Worm (Caenorhabditis elegans) whole organism, young adult: Measurements from ENCODE around the gene srj-39.
A peak's percentile ranks its signal among the peaks of the same experiment; 100 is the strongest.

Experiments used
- B0261.1 ChIP-seq: sonication (generic microtip); optimal IDR thresholded peaks from 2 replicates; lab custom pipeline; 2016; ENCODE audit warnings: mild to moderate bottlenecking, missing genetic modification characterization, moderate library complexity, missing compliant biosample characterization
- B0336.3 ChIP-seq: fragments of 200-800 bp; sonication (Bioruptor generic); IDR thresholded peaks from 2 replicates; pipeline ENCODE4 v1.3.6; 2022; ENCODE audit warnings: missing genetic modification characterization, missing compliant biosample characterization
- C17E4.6 ChIP-seq: fragments of 200-800 bp; sonication (Bioruptor generic); IDR thresholded peaks from 2 replicates; pipeline ENCODE4 v1.3.6; 2022; ENCODE audit warnings: missing genetic modification reagents, missing genetic modification characterization, missing compliant biosample characterization
- D2030.7 ChIP-seq: fragments of 200-800 bp; sonication (Bioruptor generic); IDR thresholded peaks from 2 replicates; pipeline ENCODE4 v1.3.6; 2022; ENCODE audit warnings: missing genetic modification reagents, missing genetic modification characterization, missing compliant biosample characterization
- F10E7.11 ChIP-seq: sonication (generic microtip); optimal IDR thresholded peaks from 2 replicates; lab custom pipeline; 2017; ENCODE audit warnings: mild to moderate bottlenecking, missing genetic modification characterization, moderate library complexity, missing compliant biosample characterization
- F22D6.2 ChIP-seq: sonication (generic microtip); optimal IDR thresholded peaks from 2 replicates; lab custom pipeline; 2016; ENCODE audit warnings: mild to moderate bottlenecking, missing genetic modification characterization, missing compliant biosample characterization
- F37B4.10 ChIP-seq: fragments of 200-800 bp; sonication (Bioruptor generic); IDR thresholded peaks from 2 replicates; pipeline ENCODE4 v1.3.6; 2022; ENCODE audit warnings: missing genetic modification characterization, missing compliant biosample characterization
- F57A8.1 ChIP-seq: fragments of 200-800 bp; sonication (Bioruptor generic); optimal IDR thresholded peaks from 2 replicates; lab custom pipeline; 2018; ENCODE audit warnings: mild to moderate bottlenecking, missing genetic modification characterization, moderate library complexity, missing compliant biosample characterization
- F57C9.4 ChIP-seq: sonication (generic microtip); optimal IDR thresholded peaks from 2 replicates; lab custom pipeline; 2017; ENCODE audit warnings: mild to moderate bottlenecking, missing genetic modification characterization, missing compliant biosample characterization
- K12H6.12 ChIP-seq: fragments of 200-800 bp; sonication (Bioruptor generic); optimal IDR thresholded peaks from 2 replicates; lab custom pipeline; 2018; ENCODE audit warnings: mild to moderate bottlenecking, missing genetic modification characterization, missing compliant biosample characterization
- T07F8.4 ChIP-seq: sonication (generic microtip); optimal IDR thresholded peaks from 2 replicates; lab custom pipeline; 2016; ENCODE audit warnings: mild to moderate bottlenecking, missing genetic modification characterization, moderate library complexity, missing compliant biosample characterization
- Y56A3A.18 ChIP-seq: fragments of 200-800 bp; sonication (Bioruptor generic); IDR thresholded peaks from 2 replicates; pipeline ENCODE4 v1.3.6; 2022; ENCODE audit warnings: missing genetic modification reagents, missing genetic modification characterization, missing compliant biosample characterization
- attf-6 ChIP-seq: fragments of 200-800 bp; sonication (Bioruptor generic); IDR thresholded peaks from 2 replicates; pipeline ENCODE4 v1.3.6; 2022; ENCODE audit warnings: missing genetic modification reagents, missing genetic modification characterization, missing compliant biosample characterization
- bed-2 ChIP-seq: fragments of 200-800 bp; sonication (Bioruptor generic); IDR thresholded peaks from 2 replicates; pipeline ENCODE4 v1.3.6; 2022; ENCODE audit warnings: missing genetic modification reagents, missing genetic modification characterization, missing compliant biosample characterization
- cebp-1 ChIP-seq, 2 experiments: fragments of 200-800 bp in 1 of 2; sonication (Bioruptor generic) in 1 of 2; sonication (generic microtip) in 1 of 2; IDR thresholded peaks in 1 of 2; optimal IDR thresholded peaks in 1 of 2; 2 replicates each; pipeline versions ENCODE4 v1.3.6 to Lab custom; 2017 to 2022; ENCODE audit warnings: missing compliant biosample characterization in 2 of 2, missing genetic modification characterization in 2 of 2, mild to moderate bottlenecking in 1 of 2, missing genetic modification reagents in 1 of 2, moderate library complexity in 1 of 2
- ceh-100 ChIP-seq: fragments of 200-800 bp; sonication (Bioruptor generic); IDR thresholded peaks from 2 replicates; pipeline ENCODE4 v1.3.6; 2022; ENCODE audit warnings: missing genetic modification reagents, missing genetic modification characterization, missing compliant biosample characterization
- ceh-91 ChIP-seq: fragments of 200-800 bp; sonication (Bioruptor generic); IDR thresholded peaks from 2 replicates; pipeline ENCODE4 v1.3.6; 2022; ENCODE audit warnings: missing genetic modification reagents, missing genetic modification characterization, missing compliant biosample characterization
- egl-44 ChIP-seq: fragments of 200-800 bp; sonication (Bioruptor generic); IDR thresholded peaks from 2 replicates; pipeline ENCODE4 v1.3.6; 2022; ENCODE audit warnings: missing genetic modification reagents, missing genetic modification characterization, missing compliant biosample characterization
- ekl-4 ChIP-seq: fragments of 200-800 bp; sonication (Bioruptor generic); IDR thresholded peaks from 2 replicates; pipeline ENCODE4 v1.3.6; 2022; ENCODE audit warnings: missing genetic modification reagents, missing genetic modification characterization, missing compliant biosample characterization
- ets-4 ChIP-seq: fragments of 200-800 bp; sonication (Bioruptor generic); optimal IDR thresholded peaks from 2 replicates; lab custom pipeline; 2018; ENCODE audit warnings: mild to moderate bottlenecking, missing genetic modification characterization, missing compliant biosample characterization
- him-1 ChIP-seq: sonication (generic microtip); optimal IDR thresholded peaks from 2 replicates; lab custom pipeline; 2016; ENCODE audit warnings: missing genotype, missing genetic modification reagents, missing genetic modification characterization, missing compliant biosample characterization
- hlh-26 ChIP-seq: fragments of 200-800 bp; sonication (Bioruptor generic); conservative IDR thresholded peaks from 2 replicates; pipeline ENCODE4 v1.3.6; 2022; ENCODE audit warnings: missing genetic modification reagents, missing genetic modification characterization, missing compliant biosample characterization
- hmg-1.2 ChIP-seq: fragments of 200-800 bp; sonication (Bioruptor generic); IDR thresholded peaks from 2 replicates; pipeline ENCODE4 v1.3.6; 2022; ENCODE audit warnings: missing genetic modification reagents, missing genetic modification characterization, missing compliant biosample characterization
- hrde-1 ChIP-seq: sonication (generic microtip); optimal IDR thresholded peaks from 2 replicates; lab custom pipeline; 2016; ENCODE audit warnings: missing genetic modification characterization, mild to moderate bottlenecking, missing compliant biosample characterization, moderate library complexity, missing genotype, missing genetic modification reagents, borderline replicate concordance
- lsl-1 ChIP-seq: fragments of 200-800 bp; sonication (Bioruptor generic); optimal IDR thresholded peaks from 2 replicates; lab custom pipeline; 2018; ENCODE audit warnings: mild to moderate bottlenecking, missing genetic modification characterization, moderate library complexity, missing compliant biosample characterization
- madf-6 ChIP-seq: fragments of 200-800 bp; sonication (Bioruptor generic); IDR thresholded peaks from 2 replicates; pipeline ENCODE4 v1.3.6; 2022; ENCODE audit warnings: missing genetic modification reagents, missing genetic modification characterization, missing compliant biosample characterization
- mcd-1 ChIP-seq: fragments of 200-800 bp; sonication (Bioruptor generic); IDR thresholded peaks from 2 replicates; pipeline ENCODE4 v1.3.6; 2022; ENCODE audit warnings: missing genetic modification reagents, missing genetic modification characterization, missing compliant biosample characterization
- mel-28 ChIP-seq: sonication (generic microtip); optimal IDR thresholded peaks from 2 replicates; lab custom pipeline; 2016; ENCODE audit warnings: borderline replicate concordance, mild to moderate bottlenecking, missing genetic modification characterization, missing compliant biosample characterization
- nhr-80 ChIP-seq: sonication (generic microtip); optimal IDR thresholded peaks from 2 replicates; lab custom pipeline; 2016; ENCODE audit warnings: missing genetic modification characterization, missing compliant biosample characterization
- nhr-90 ChIP-seq: sonication (generic microtip); optimal IDR thresholded peaks from 2 replicates; lab custom pipeline; 2016; ENCODE audit warnings: missing genotype, mild to moderate bottlenecking, missing genetic modification characterization, missing compliant biosample characterization
- rcor-1 ChIP-seq: fragments of 200-800 bp; sonication (Bioruptor generic); IDR thresholded peaks from 2 replicates; pipeline ENCODE4 v1.3.6; 2022; ENCODE audit warnings: missing genetic modification reagents, missing genetic modification characterization, missing compliant biosample characterization
- rec-8 ChIP-seq, 2 experiments: sonication (generic microtip); optimal IDR thresholded peaks; 2 replicates each; lab custom pipeline; 2016; ENCODE audit warnings: mild to moderate bottlenecking in 2 of 2, missing genetic modification characterization in 2 of 2, missing genetic modification reagents in 2 of 2, missing genotype in 2 of 2, missing biosample characterization in 1 of 2, missing compliant biosample characterization in 1 of 2, moderate library complexity in 1 of 2
- sea-2 ChIP-seq: fragments of 200-800 bp; sonication (Bioruptor generic); IDR thresholded peaks from 2 replicates; pipeline ENCODE4 v1.3.6; 2022; ENCODE audit warnings: missing genetic modification characterization, missing compliant biosample characterization
- snpc-1.1 ChIP-seq: sonication (generic microtip); optimal IDR thresholded peaks from 2 replicates; lab custom pipeline; 2017; ENCODE audit warnings: missing genetic modification characterization, mild to moderate bottlenecking, missing compliant biosample characterization, antibody characterized with exemption, moderate library complexity, missing genotype, missing genetic modification reagents; ENCODE audit not compliant: insufficient read depth
- snpc-3.4 ChIP-seq: sonication (generic microtip); optimal IDR thresholded peaks from 2 replicates; lab custom pipeline; 2017; ENCODE audit warnings: missing genetic modification characterization, mild to moderate bottlenecking, missing compliant biosample characterization, antibody characterized with exemption, moderate library complexity, missing genotype, missing genetic modification reagents
- sptf-2 ChIP-seq: fragments of 200-800 bp; sonication (Bioruptor generic); optimal IDR thresholded peaks from 2 replicates; lab custom pipeline; 2018; ENCODE audit warnings: mild to moderate bottlenecking, missing genetic modification characterization, missing compliant biosample characterization
- unc-62 ChIP-seq: fragments of 150-350 bp; optimal IDR thresholded peaks from 2 replicates; lab custom pipeline; 2014; ENCODE audit warnings: missing biosample characterization, missing genetic modification reagents, missing genetic modification characterization
- xnd-1 ChIP-seq: sonication (generic microtip); optimal IDR thresholded peaks from 2 replicates; lab custom pipeline; 2016; ENCODE audit warnings: missing genotype, missing genetic modification reagents, missing genetic modification characterization, missing compliant biosample characterization

Gene srj-39

DNA sequence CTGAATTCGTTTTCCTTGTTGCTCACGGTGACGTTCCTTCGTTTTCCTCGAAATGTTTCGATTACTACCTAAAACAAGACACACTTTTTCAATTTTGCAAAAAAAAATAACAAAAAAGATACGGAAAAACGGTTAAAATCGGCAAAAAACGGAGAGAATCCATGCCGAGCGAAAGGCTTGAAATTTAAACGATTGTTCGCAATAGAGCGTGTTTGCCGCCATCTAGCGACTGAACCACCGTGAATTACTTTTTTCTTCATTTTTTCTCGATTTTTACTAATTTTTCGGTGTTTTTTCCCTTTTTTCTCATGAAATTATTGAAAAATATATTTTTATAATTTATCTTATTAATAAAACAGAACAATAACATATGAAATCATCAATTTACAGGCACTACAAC, 38.3 kb upstream of the srj-39 start:
- TF ChIP-seq mcd-1 (peak; percentile 59), hmg-1.2 (GFP tag; lab: Robert Waterston, UW) (peak; percentile 36; the same call in 1 of the 2 replicates)

DNA sequence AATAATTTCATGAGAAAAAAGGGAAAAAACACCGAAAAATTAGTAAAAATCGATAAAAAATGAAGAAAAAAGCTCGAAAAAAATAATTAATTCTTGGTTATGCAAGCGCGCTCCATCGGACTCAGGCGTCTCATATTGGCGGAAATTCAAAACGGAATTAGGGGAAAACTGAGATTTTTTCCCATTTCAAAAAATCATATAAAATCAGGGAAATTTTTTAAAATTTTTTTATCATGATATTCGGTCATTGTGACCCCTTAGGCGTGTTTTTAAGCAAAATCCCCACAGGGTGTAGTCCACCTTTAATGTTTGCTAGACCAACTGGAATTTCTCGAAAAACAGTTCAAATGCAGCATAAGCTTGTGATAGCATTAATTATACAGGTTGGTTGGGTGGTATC, 36.5 kb upstream of the srj-39 start:
- TF ChIP-seq mcd-1: peak; percentile 82
- TF ChIP-seq, all 124 proteins: peak for 1; not testable (repeated sequence) for 123

DNA sequence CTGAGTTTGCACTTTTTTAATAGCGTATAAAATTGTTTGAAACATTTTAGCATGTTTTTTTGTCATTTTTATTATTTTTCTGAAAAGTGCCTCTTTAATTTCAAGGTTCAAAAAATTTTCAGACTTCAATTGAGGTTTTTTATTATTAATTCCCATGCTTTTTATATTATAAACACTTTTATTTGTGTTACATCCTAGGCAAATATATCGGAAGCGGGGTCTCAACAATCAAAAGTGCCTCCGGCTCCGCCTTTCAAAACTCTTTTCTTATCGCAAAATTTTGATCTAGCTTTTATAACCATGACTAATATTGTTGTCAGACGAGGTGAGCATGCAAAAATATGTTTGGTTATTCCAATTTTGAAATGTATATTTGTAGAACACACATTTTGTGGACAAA, 30.9 kb upstream of the srj-39 start, which contains the start of gene otpl-2:
otpl-2 (plus strand) TSS at position 301 of the 400 bp plus-strand sequence.
- TF ChIP-seq sptf-2 (GFP tag; lab: Kevin White, UChicago) (no peak), F37B4.10 (GFP tag; lab: Robert Waterston, UW) (no peak)

DNA sequence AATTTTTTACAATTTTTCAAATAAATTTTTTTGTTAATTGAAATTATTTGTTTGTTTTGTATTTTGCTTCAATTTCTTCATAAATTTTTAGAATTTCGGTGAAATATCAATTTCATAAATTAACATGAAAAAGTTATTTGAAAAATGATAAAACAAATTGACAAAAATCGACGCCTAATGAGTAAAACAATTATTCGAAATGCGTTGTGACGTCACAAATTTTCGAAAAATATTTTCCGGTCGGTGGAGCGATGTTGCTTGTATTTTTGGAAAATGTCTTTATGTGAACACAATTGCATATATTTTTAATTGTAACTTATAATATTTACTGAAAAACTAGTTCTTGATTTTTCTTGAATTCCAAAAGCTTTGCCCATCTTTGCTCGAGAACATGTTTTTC, 23.9 kb upstream of the srj-39 start:
- TF ChIP-seq bed-2 (GFP tag; lab: Robert Waterston, UW) (no peak), D2030.7 (GFP tag; lab: Robert Waterston, UW) (no peak), B0336.3 (GFP tag; lab: Robert Waterston, UW) (no peak), rec-8 (tag; optimal IDR thresholded peaks at IDR 0.05; lab: Kevin White, UChicago) (no peak), him-1 (tag; lab: Kevin White, UChicago) (no peak), sptf-2 (GFP tag; lab: Kevin White, UChicago) (no peak), xnd-1 (tag; lab: Kevin White, UChicago) (no peak), F57A8.1 (GFP tag; lab: Kevin White, UChicago) (no peak), F57C9.4 (no peak), rcor-1 (GFP tag; lab: Robert Waterston, UW) (no peak), T07F8.4 (no peak), hrde-1 (tag; lab: Kevin White, UChicago) (no peak), hlh-26 (no peak), snpc-1.1 (tag; lab: Kevin White, UChicago) (no peak), F37B4.10 (GFP tag; lab: Robert Waterston, UW) (no peak)

DNA sequence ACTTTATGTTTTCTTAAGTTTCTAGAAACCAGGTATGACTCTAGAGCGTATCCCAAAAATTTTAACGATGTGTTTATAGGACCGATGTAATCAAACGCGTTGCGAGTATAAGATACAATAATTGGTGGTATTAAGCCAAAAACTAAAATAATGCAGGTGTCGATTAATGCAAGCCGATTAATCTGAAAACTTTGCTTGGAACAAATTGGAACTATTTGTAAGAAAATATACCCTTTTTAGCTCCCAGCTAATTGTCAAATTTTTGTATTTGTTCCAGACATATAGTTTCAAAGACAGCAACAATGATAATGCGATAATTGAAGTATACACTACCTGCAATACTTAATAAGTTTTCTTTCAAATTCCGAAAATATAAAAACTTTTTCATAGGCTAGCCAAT, 23.1 kb upstream of the srj-39 start, which contains the start of gene srh-211:
srh-211 (minus strand) TSS at position 101 of the 400 bp plus-strand sequence.
- TF ChIP-seq B0336.3 (GFP tag; lab: Robert Waterston, UW) (no peak), rcor-1 (GFP tag; lab: Robert Waterston, UW) (no peak), ceh-91 (GFP tag; lab: Robert Waterston, UW) (no peak), nhr-80 (tag; lab: Kevin White, UChicago) (no peak), C17E4.6 (GFP tag; lab: Robert Waterston, UW) (no peak), mel-28 (tag; lab: Kevin White, UChicago) (no peak), B0261.1 (tag; lab: Kevin White, UChicago) (no peak), F57C9.4 (no peak), F10E7.11 (tag; lab: Kevin White, UChicago) (no peak)

DNA sequence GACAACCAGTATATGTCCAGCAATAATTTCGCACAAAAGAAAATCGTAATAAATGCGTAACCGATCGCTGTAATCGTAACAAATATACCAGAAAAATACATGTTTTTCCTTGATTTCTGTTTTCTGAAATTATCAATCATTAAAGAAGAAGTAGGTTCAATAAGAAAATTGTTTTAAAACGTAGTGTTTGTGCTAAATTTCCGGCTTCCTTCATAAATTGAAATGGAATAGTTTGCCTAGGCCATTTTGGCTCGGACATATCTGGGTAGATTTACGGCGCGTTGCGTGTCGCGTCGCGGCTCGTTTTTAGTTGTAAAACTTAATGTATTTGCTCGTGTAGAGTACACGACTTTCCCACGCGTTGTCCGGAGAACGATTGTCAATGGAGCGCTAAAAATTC, 21.4 kb upstream of the srj-39 start, which contains the start of gene F38H12.5:
F38H12.5 (minus strand) TSS at position 101 of the 400 bp plus-strand sequence.
- no peak for TF ChIP-seq sea-2
- TF ChIP-seq hmg-1.2 (GFP tag; lab: Robert Waterston, UW): no peak
- no peak for TF ChIP-seq F22D6.2 (tag; lab: Kevin White, UChicago)
- no peak for TF ChIP-seq unc-62
- TF ChIP-seq C17E4.6 (GFP tag; lab: Robert Waterston, UW): no peak
- no peak for TF ChIP-seq snpc-3.4 (tag; lab: Kevin White, UChicago)
- no peak for TF ChIP-seq F57C9.4
- no peak for TF ChIP-seq attf-6 (GFP tag; lab: Robert Waterston, UW)
- TF ChIP-seq egl-44 (GFP tag; lab: Robert Waterston, UW): no peak
- no peak for TF ChIP-seq Y56A3A.18 (GFP tag; lab: Robert Waterston, UW)
- no peak for TF ChIP-seq ceh-100
- TF ChIP-seq ets-4: no peak
- no peak for TF ChIP-seq K12H6.12 (tag; lab: Kevin White, UChicago)
- TF ChIP-seq cebp-1 (GFP tag; IDR thresholded peaks at IDR 0.05; lab: Robert Waterston, UW): no peak
- no peak for TF ChIP-seq cebp-1 (tag; optimal IDR thresholded peaks at IDR 0.05; lab: Kevin White, UChicago)
- TF ChIP-seq madf-6 (GFP tag; lab: Robert Waterston, UW): no peak
- TF ChIP-seq nhr-90 (tag; lab: Kevin White, UChicago): no peak
- TF ChIP-seq lsl-1 (GFP tag; lab: Kevin White, UChicago): no peak
- TF ChIP-seq ekl-4: no peak
